1 fruit fly cellular context compared by ENCODE assay signal in the genomic region with DNA sequence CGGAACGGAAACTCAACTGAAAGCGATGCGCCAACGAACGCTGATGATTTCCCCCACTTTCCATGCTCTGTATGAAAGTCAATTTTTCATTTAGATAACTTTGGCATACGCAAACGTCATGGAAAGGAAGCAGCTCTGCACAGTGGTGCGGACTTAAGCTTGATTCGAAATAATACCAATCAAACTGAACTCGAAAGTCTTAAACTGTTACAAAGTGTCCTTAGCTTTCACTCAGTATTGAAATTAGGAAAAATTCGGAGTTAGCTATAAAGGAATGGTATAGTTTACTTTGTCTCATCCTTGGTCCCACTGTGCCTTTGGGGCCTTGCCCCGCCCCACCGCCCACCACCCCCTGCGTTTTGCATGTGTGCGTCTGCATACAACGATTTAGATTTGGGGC.
A peak's percentile ranks its signal among the peaks of the same experiment; 100 is the strongest.
TF ChIP-seq lines count a peak whose summit lies in the region.

No protein-coding gene starts in this region.

TF ChIP-seq in whole organism, embryonic, 481 proteins besides CTCF, POLR2A, EP300 and RAD21 (continued from another document):
- no peak for TF ChIP-seq CG4854 (GFP tag; optimal IDR thresholded peaks at IDR 0.05; lab: Kevin White, UChicago)
- peak; percentile 50; the same call in 2 of the 3 replicates for TF ChIP-seq zfh1 (GFP tag; IDR thresholded peaks at IDR 0.05; lab: Robert Waterston, UW)
- no peak for TF ChIP-seq CG6765 (GFP tag; optimal IDR thresholded peaks at IDR 0.05; lab: Kevin White, UChicago)
- peak; percentile 23 for TF ChIP-seq Abd-B (GFP tag; optimal IDR thresholded peaks at IDR 0.05; lab: Kevin White, UChicago)
- TF ChIP-seq CG34376 (GFP tag; optimal IDR thresholded peaks at IDR 0.05; lab: Kevin White, UChicago), result no peak
- no peak for TF ChIP-seq Vsx1 (GFP tag; optimal IDR thresholded peaks at IDR 0.05; lab: Kevin White, UChicago)
- peak; percentile 55 for TF ChIP-seq Meics (GFP tag; optimal IDR thresholded peaks at IDR 0.05; lab: Kevin White, UChicago)
- TF ChIP-seq bcd (GFP tag; optimal IDR thresholded peaks at IDR 0.05; lab: Kevin White, UChicago), result peak; percentile 38
- TF ChIP-seq Nf-YC (tag; optimal IDR thresholded peaks at IDR 0.05; lab: Kevin White, UChicago), result no peak
- TF ChIP-seq vvl (GFP tag; IDR thresholded peaks at IDR 0.05; lab: Robert Waterston, UW), result peak; percentile 74
- TF ChIP-seq CG7372 (GFP tag; IDR thresholded peaks at IDR 0.05; lab: Robert Waterston, UW), result peak; percentile 49; the same call in 1 of the 2 replicates
- peak; percentile 59 for TF ChIP-seq PHDP (tag; optimal IDR thresholded peaks at IDR 0.05; lab: Kevin White, UChicago)
- TF ChIP-seq CG2712 (tag; optimal IDR thresholded peaks at IDR 0.05; lab: Kevin White, UChicago), result peak; percentile 41
- TF ChIP-seq ssp (GFP tag; IDR thresholded peaks at IDR 0.05; lab: Robert Waterston, UW), result peak; percentile 37; the same call in 1 of the 2 replicates
- TF ChIP-seq CG8388 (GFP tag; optimal IDR thresholded peaks at IDR 0.05; lab: Kevin White, UChicago), result no peak
- TF ChIP-seq CG6854 (GFP tag; optimal IDR thresholded peaks at IDR 0.05; lab: Kevin White, UChicago), result peak; percentile 32
- TF ChIP-seq CG17385 (GFP tag; optimal IDR thresholded peaks at IDR 0.05; lab: Kevin White, UChicago), result peak; percentile 63
- TF ChIP-seq dpn (GFP tag; optimal IDR thresholded peaks at IDR 0.05; lab: Kevin White, UChicago), result peak; percentile 16 to 50
- TF ChIP-seq jigr1 (GFP tag; IDR thresholded peaks at IDR 0.05; lab: Robert Waterston, UW), result no peak
- TF ChIP-seq Ada2b (GFP tag; IDR thresholded peaks at IDR 0.05; lab: Robert Waterston, UW), result peak; percentile 78
- peak; percentile 48; the same call in 1 of the 2 replicates for TF ChIP-seq CG31224 (GFP tag; IDR thresholded peaks at IDR 0.05; lab: Robert Waterston, UW)
- TF ChIP-seq Drgx (GFP tag; IDR thresholded peaks at IDR 0.05; lab: Robert Waterston, UW), result no peak
- TF ChIP-seq danr (GFP tag; IDR thresholded peaks at IDR 0.05; lab: Robert Waterston, UW), result no peak
- TF ChIP-seq dmrt99B (tag; optimal IDR thresholded peaks at IDR 0.05; lab: Kevin White, UChicago), result peak; percentile 61
- TF ChIP-seq sug (tag; optimal IDR thresholded peaks at IDR 0.05; lab: Kevin White, UChicago), result peak; percentile 36
- no peak for TF ChIP-seq trh (GFP tag; optimal IDR thresholded peaks at IDR 0.05; lab: Kevin White, UChicago)
- TF ChIP-seq Side (GFP tag; optimal IDR thresholded peaks at IDR 0.05; lab: Kevin White, UChicago), result no peak
- TF ChIP-seq CG3407 (GFP tag; optimal IDR thresholded peaks at IDR 0.05; lab: Kevin White, UChicago), result peak; percentile 18
- peak; percentile 29 for TF ChIP-seq lilli (GFP tag; optimal IDR thresholded peaks at IDR 0.05; lab: Kevin White, UChicago)
- peak; percentile 5 for TF ChIP-seq CG2875 (GFP tag; optimal IDR thresholded peaks at IDR 0.05; lab: Kevin White, UChicago)
- no peak for TF ChIP-seq vnd (GFP tag; IDR thresholded peaks at IDR 0.05; lab: Robert Waterston, UW; ENCODE audit: partially characterized antibody)
- no peak for TF ChIP-seq Deaf1 (tag; optimal IDR thresholded peaks at IDR 0.05; lab: Kevin White, UChicago)
- no peak for TF ChIP-seq Lim3 (GFP tag; IDR thresholded peaks at IDR 0.05; lab: Robert Waterston, UW)
- no peak for TF ChIP-seq bab2 (GFP tag; optimal IDR thresholded peaks at IDR 0.05; lab: Kevin White, UChicago)
- TF ChIP-seq croc (GFP tag; conservative IDR thresholded peaks at IDR 0.05; lab: Robert Waterston, UW), result 0 out of 3 replicates have a peak, but pooled peaks have one; percentile 13
- peak; percentile 64 for TF ChIP-seq Aef1 (GFP tag; IDR thresholded peaks at IDR 0.05; lab: Robert Waterston, UW)
- peak; percentile 61 for TF ChIP-seq CG11504 (tag; optimal IDR thresholded peaks at IDR 0.05; lab: Kevin White, UChicago)
- TF ChIP-seq CG10431 (GFP tag; optimal IDR thresholded peaks at IDR 0.05; lab: Kevin White, UChicago), result no peak
- peak; percentile 67 for TF ChIP-seq Xbp1 (GFP tag; optimal IDR thresholded peaks at IDR 0.05; lab: Kevin White, UChicago)
- no peak for TF ChIP-seq CG12104 (GFP tag; optimal IDR thresholded peaks at IDR 0.05; lab: Kevin White, UChicago)
- no peak for TF ChIP-seq fd102C (GFP tag; optimal IDR thresholded peaks at IDR 0.05; lab: Kevin White, UChicago)
- no peak for TF ChIP-seq BEAF-32 (GFP tag; optimal IDR thresholded peaks at IDR 0.05; lab: Kevin White, UChicago)
- no peak for TF ChIP-seq CG30431 (GFP tag; optimal IDR thresholded peaks at IDR 0.05; lab: Kevin White, UChicago)
- TF ChIP-seq HLH54F (GFP tag; optimal IDR thresholded peaks at IDR 0.05; lab: Kevin White, UChicago), result no peak
- peak; percentile 42 for TF ChIP-seq B-H1 (GFP tag; IDR thresholded peaks at IDR 0.05; lab: Robert Waterston, UW)
- no peak for TF ChIP-seq HLH4C (GFP tag; IDR thresholded peaks at IDR 0.05; lab: Robert Waterston, UW; ENCODE audit: partially characterized antibody)
- no peak for TF ChIP-seq HmgD (GFP tag; optimal IDR thresholded peaks at IDR 0.05; lab: Kevin White, UChicago)
- peak; percentile 78 for TF ChIP-seq CG14014 (GFP tag; IDR thresholded peaks at IDR 0.05; lab: Robert Waterston, UW)
- no peak for TF ChIP-seq CG8281 (tag; optimal IDR thresholded peaks at IDR 0.05; lab: Kevin White, UChicago)
- TF ChIP-seq corto (GFP tag; optimal IDR thresholded peaks at IDR 0.05; lab: Kevin White, UChicago), result no peak
- TF ChIP-seq pzg (GFP tag; optimal IDR thresholded peaks at IDR 0.05; lab: Kevin White, UChicago), result no peak
- peak; percentile 51 for TF ChIP-seq caup (GFP tag; optimal IDR thresholded peaks at IDR 0.05; lab: Kevin White, UChicago; ENCODE audit: severe bottlenecking)
- peak; percentile 42 for TF ChIP-seq CG7786 (GFP tag; optimal IDR thresholded peaks at IDR 0.05; lab: Kevin White, UChicago)
- peak; percentile 69 for TF ChIP-seq HLH3B (GFP tag; IDR thresholded peaks at IDR 0.05; lab: Robert Waterston, UW)
- TF ChIP-seq sens (GFP tag; lab: Kevin White, UChicago), result peak; percentile 23
- TF ChIP-seq az2 (GFP tag; optimal IDR thresholded peaks at IDR 0.05; lab: Kevin White, UChicago), result no peak
- no peak for TF ChIP-seq CG4707 (GFP tag; optimal IDR thresholded peaks at IDR 0.05; lab: Kevin White, UChicago)
- TF ChIP-seq ftz-f1 (GFP tag; optimal IDR thresholded peaks at IDR 0.05; lab: Kevin White, UChicago), result no peak
- peak; percentile 1 for TF ChIP-seq mam (GFP tag; optimal IDR thresholded peaks at IDR 0.05; lab: Kevin White, UChicago)
- TF ChIP-seq Fer3 (tag; optimal IDR thresholded peaks at IDR 0.05; lab: Kevin White, UChicago), result peak; percentile 47
- no peak for TF ChIP-seq HLHmδ (GFP tag; optimal IDR thresholded peaks at IDR 0.05; lab: Kevin White, UChicago)
- TF ChIP-seq chinmo (GFP tag; IDR thresholded peaks at IDR 0.05; lab: Robert Waterston, UW; ENCODE audit: partially characterized antibody), result no peak
- peak; percentile 62 for TF ChIP-seq ATbp (GFP tag; optimal IDR thresholded peaks at IDR 0.05; lab: Kevin White, UChicago)
- TF ChIP-seq Ssrp (tag; optimal IDR thresholded peaks at IDR 0.05; lab: Kevin White, UChicago), result no peak
- no peak for TF ChIP-seq maf-S (GFP tag; optimal IDR thresholded peaks at IDR 0.05; lab: Kevin White, UChicago)
- TF ChIP-seq ara (GFP tag; IDR thresholded peaks at IDR 0.05; lab: Robert Waterston, UW), result 0 out of 2 replicates have a peak, but pooled peaks have one; percentile 13
- TF ChIP-seq CG34422 (GFP tag; IDR thresholded peaks at IDR 0.05; lab: Robert Waterston, UW), result peak; percentile 13; the same call in 1 of the 3 replicates
- TF ChIP-seq CG9727 (GFP tag; optimal IDR thresholded peaks at IDR 0.05; lab: Kevin White, UChicago), result no peak
- TF ChIP-seq peb (GFP tag; IDR thresholded peaks at IDR 0.05; lab: Robert Waterston, UW), result no peak
TF ChIP-seq in whole organism, embryonic: peak in this region for 201.
